Fruit fly (Drosophila melanogaster): ENCODE results near the gene daed.

DNA sequence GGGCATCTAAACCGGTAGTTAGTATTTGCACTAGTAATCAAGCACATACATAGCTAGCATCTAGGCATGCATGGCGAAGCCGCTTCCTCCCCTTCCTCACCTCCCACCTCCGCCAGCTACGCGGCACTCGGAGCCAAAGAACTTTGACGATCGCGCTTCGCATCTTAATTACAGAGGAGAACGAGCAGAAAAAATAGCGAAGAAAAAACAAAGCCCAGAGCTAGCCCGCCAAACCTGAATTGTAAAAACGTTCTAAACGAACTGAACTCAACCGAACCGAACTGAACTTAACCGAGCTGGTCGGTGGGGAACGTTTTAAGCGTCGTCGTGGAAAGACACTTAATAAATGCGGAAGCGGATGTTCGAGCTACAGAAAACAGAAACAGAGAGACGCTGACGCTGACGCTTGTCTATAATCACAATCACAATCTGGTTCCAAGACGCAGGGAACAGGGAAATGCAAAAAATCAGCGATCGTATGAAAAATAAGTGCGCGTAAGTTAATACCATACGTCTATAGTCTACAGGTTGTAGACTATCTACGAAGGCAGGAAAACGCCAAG, 47.1 kb downstream of the daed start:
- no peak for TF ChIP-seq Xbp1 (GFP tag; optimal IDR thresholded peaks at IDR 0.05)
- no peak for TF ChIP-seq CG6175 (GFP tag; IDR thresholded peaks at IDR 0.05)
- TF ChIP-seq CG6683 (GFP tag; optimal IDR thresholded peaks at IDR 0.05): no peak
- TF ChIP-seq CG17829 (tag; optimal IDR thresholded peaks at IDR 0.05): no peak
- no peak for TF ChIP-seq CG31224 (GFP tag; IDR thresholded peaks at IDR 0.05)
- no peak for TF ChIP-seq CG4617 (GFP tag; optimal IDR thresholded peaks at IDR 0.05; ENCODE audit: borderline replicate concordance)
- TF ChIP-seq pan (optimal IDR thresholded peaks at IDR 0.05): no peak
- TF ChIP-seq pan (GFP tag; optimal IDR thresholded peaks at IDR 0.05 in 1 of 2, IDR thresholded peaks at IDR 0.05 in 1 of 2): no peak
- TF ChIP-seq lola (GFP tag; optimal IDR thresholded peaks at IDR 0.05): no peak
- no peak for TF ChIP-seq lab (GFP tag; optimal IDR thresholded peaks at IDR 0.05)
- TF ChIP-seq tap (tag; optimal IDR thresholded peaks at IDR 0.05): no peak
- no peak for TF ChIP-seq CG13123 (GFP tag; optimal IDR thresholded peaks at IDR 0.05)
- TF ChIP-seq CG12659 (GFP tag; optimal IDR thresholded peaks at IDR 0.05): no peak
